Fruit fly (Drosophila melanogaster) whole organism, embryonic: ENCODE data around the gene BBS1.

Source experiments
- Bgb ChIP-seq: fragments of 200-800 bp; sonication (Bioruptor generic); IDR thresholded peaks from 2 replicates; pipeline ENCODE4 v1.3.6; 2022; ENCODE audit warnings: missing biosample characterization, missing genetic modification characterization; ENCODE audit not compliant: partially characterized antibody
- CG10543 ChIP-seq: fragments of 200-800 bp; sonication (Bioruptor generic); optimal IDR thresholded peaks from 3 replicates; lab custom pipeline; 2017; ENCODE audit warnings: missing biosample characterization, mild to moderate bottlenecking, missing genetic modification characterization, moderate library complexity
- CG10979 ChIP-seq: fragments of 200-800 bp; sonication (Bioruptor generic); optimal IDR thresholded peaks from 2 replicates; lab custom pipeline; 2018; ENCODE audit warnings: missing biosample characterization, mild to moderate bottlenecking, missing genetic modification characterization, moderate library complexity
- CG12299 ChIP-seq: fragments of 200-800 bp; sonication (Bioruptor generic); optimal IDR thresholded peaks from 2 replicates; lab custom pipeline; 2018; ENCODE audit warnings: missing biosample characterization, mild to moderate bottlenecking, missing genetic modification characterization
- CG13287 ChIP-seq: fragments of 200-800 bp; sonication (Bioruptor generic); IDR thresholded peaks from 2 replicates; pipeline ENCODE4 v1.3.6; 2022; ENCODE audit warnings: missing biosample characterization, missing genetic modification characterization; ENCODE audit not compliant: partially characterized antibody
- CG13894 ChIP-seq: fragments of 200-800 bp; sonication (Bioruptor generic); optimal IDR thresholded peaks from 3 replicates; lab custom pipeline; 2018; ENCODE audit warnings: missing biosample characterization, mild to moderate bottlenecking, missing genetic modification characterization, moderate library complexity
- CG1603 ChIP-seq: fragments of 200-800 bp; sonication (Bioruptor generic); optimal IDR thresholded peaks from 2 replicates; lab custom pipeline; 2019; ENCODE audit warnings: missing biosample characterization, mild to moderate bottlenecking, missing genetic modification characterization, moderate library complexity
- CG2199 ChIP-seq: fragments of 200-800 bp; sonication (Bioruptor generic); IDR thresholded peaks from 3 replicates; pipeline ENCODE4 v1.3.6; 2022; ENCODE audit warnings: missing biosample characterization, missing genetic modification characterization
- CG34224 ChIP-seq: fragments of 200-800 bp; sonication (Bioruptor generic); IDR thresholded peaks from 3 replicates; pipeline ENCODE4 v1.3.6; 2022; ENCODE audit warnings: missing biosample characterization, missing genetic modification characterization; ENCODE audit not compliant: partially characterized antibody
- CG34422 ChIP-seq: fragments of 200-800 bp; sonication (Bioruptor generic); IDR thresholded peaks from 3 replicates; pipeline ENCODE4 v1.3.6; 2022; ENCODE audit warnings: missing biosample characterization, missing genetic modification characterization
- CG42726 ChIP-seq: fragments of 200-800 bp; sonication (Bioruptor generic); IDR thresholded peaks from 2 replicates; pipeline ENCODE4 v1.3.6; 2022; ENCODE audit warnings: missing biosample characterization, missing genetic modification characterization; ENCODE audit not compliant: partially characterized antibody
- CG4282 ChIP-seq: fragments of 200-800 bp; sonication (Bioruptor generic); optimal IDR thresholded peaks from 2 replicates; lab custom pipeline; 2016; ENCODE audit warnings: missing biosample characterization, missing genetic modification characterization
- CG4854 ChIP-seq: fragments of 200-800 bp; sonication (Bioruptor generic); optimal IDR thresholded peaks from 2 replicates; lab custom pipeline; 2016; ENCODE audit warnings: missing biosample characterization, missing genetic modification characterization, inconsistent platforms
- CG7987 ChIP-seq: fragments of 200-800 bp; sonication (Bioruptor generic); optimal IDR thresholded peaks from 2 replicates; lab custom pipeline; 2018; ENCODE audit warnings: missing biosample characterization, mild to moderate bottlenecking, missing genetic modification characterization, moderate library complexity
- CG8281 ChIP-seq: fragments of 200-800 bp; sonication (Bioruptor generic); optimal IDR thresholded peaks from 2 replicates; lab custom pipeline; 2018; ENCODE audit warnings: missing biosample characterization, mild to moderate bottlenecking, missing genetic modification characterization, moderate library complexity
- CG8924 ChIP-seq: fragments of 200-800 bp; optimal IDR thresholded peaks from 3 replicates; lab custom pipeline; 2019; ENCODE audit warnings: missing biosample characterization, mild to moderate bottlenecking, missing genetic modification characterization, moderate library complexity
- CG9797 ChIP-seq: fragments of 200-800 bp; sonication (Bioruptor generic); optimal IDR thresholded peaks from 3 replicates; lab custom pipeline; 2018; ENCODE audit warnings: missing biosample characterization, mild to moderate bottlenecking, missing genetic modification characterization
- CG9817 ChIP-seq: fragments of 200-800 bp; sonication (Bioruptor generic); optimal IDR thresholded peaks from 2 replicates; lab custom pipeline; 2018; ENCODE audit warnings: missing biosample characterization, mild to moderate bottlenecking, missing genetic modification characterization, moderate library complexity
- CG9932 ChIP-seq: fragments of 200-800 bp; sonication (Bioruptor generic); IDR thresholded peaks from 2 replicates; pipeline ENCODE4 v1.3.6; 2022; ENCODE audit warnings: missing biosample characterization, missing genetic modification characterization
- Dbx ChIP-seq: fragments of 200-800 bp; sonication (Bioruptor generic); IDR thresholded peaks from 3 replicates; pipeline ENCODE4 v1.3.6; 2022; ENCODE audit warnings: missing biosample characterization, missing genetic modification characterization
- Dp ChIP-seq: fragments of 200-800 bp; sonication (Bioruptor generic); optimal IDR thresholded peaks from 2 replicates; lab custom pipeline; 2018; ENCODE audit warnings: missing biosample characterization, mild to moderate bottlenecking, missing genetic modification characterization, moderate library complexity
- E2f2 ChIP-seq: fragments of 200-800 bp; sonication (Bioruptor generic); IDR thresholded peaks from 2 replicates; pipeline ENCODE4 v1.3.6; 2022; ENCODE audit warnings: missing biosample characterization, missing genetic modification characterization
- MESR4 ChIP-seq: fragments of 200-800 bp; sonication (Bioruptor generic); optimal IDR thresholded peaks from 2 replicates; lab custom pipeline; 2018; ENCODE audit warnings: missing biosample characterization, mild to moderate bottlenecking, missing genetic modification characterization, moderate library complexity
- Med ChIP-seq: fragments of 200-800 bp; sonication (Bioruptor generic); peaks from one replicate; lab custom pipeline; 2016; ENCODE audit warnings: missing biosample characterization, missing genetic modification characterization, mild to moderate bottlenecking, inconsistent platforms, moderate library complexity
- Meics ChIP-seq: fragments of 200-800 bp; sonication (Bioruptor generic); optimal IDR thresholded peaks from 2 replicates; lab custom pipeline; 2017; ENCODE audit warnings: missing biosample characterization, mild to moderate bottlenecking, missing genetic modification characterization
- Opbp ChIP-seq: fragments of 200-800 bp; sonication (Bioruptor generic); IDR thresholded peaks from 3 replicates; pipeline ENCODE4 v1.3.6; 2022; ENCODE audit warnings: missing biosample characterization, missing genetic modification characterization; ENCODE audit not compliant: partially characterized antibody
- Poxn ChIP-seq: fragments of 200-800 bp; sonication (Bioruptor generic); IDR thresholded peaks from 2 replicates; pipeline ENCODE4 v1.3.6; 2022; ENCODE audit warnings: missing biosample characterization, missing genetic modification characterization
- Scr ChIP-seq: fragments of 200-800 bp; sonication (Bioruptor generic); IDR thresholded peaks from 2 replicates; pipeline ENCODE4 v1.3.6; 2022; ENCODE audit warnings: missing biosample characterization, missing genetic modification characterization; ENCODE audit not compliant: partially characterized antibody
- Tbp ChIP-seq: fragments of >200 bp; optimal IDR thresholded peaks from 2 replicates; lab custom pipeline; 2018; ENCODE audit warnings: missing biosample characterization, missing genetic modification characterization
- Trl ChIP-seq, 3 experiments: fragments of >200 bp in 2 of 3; fragments of 200-800 bp in 1 of 3; sonication (Bioruptor generic) in 1 of 3; optimal IDR thresholded peaks; 2 replicates in 1 of 3; 3 replicates in 2 of 3; lab custom pipeline; 2016 to 2017; ENCODE audit warnings: missing biosample characterization in 1 of 3, missing genetic modification characterization in 1 of 3
- YL-1 ChIP-seq: fragments of 200-800 bp; sonication (Bioruptor generic); optimal IDR thresholded peaks from 3 replicates; lab custom pipeline; 2017; ENCODE audit warnings: missing biosample characterization, mild to moderate bottlenecking, missing genetic modification characterization
- amos ChIP-seq: fragments of 200-800 bp; sonication (Bioruptor generic); IDR thresholded peaks from 2 replicates; pipeline ENCODE4 v1.3.6; 2022; ENCODE audit warnings: missing biosample characterization, missing genetic modification characterization; ENCODE audit not compliant: partially characterized antibody
- ci ChIP-seq: fragments of 200-800 bp; sonication (Bioruptor generic); IDR thresholded peaks from 3 replicates; pipeline ENCODE4 v1.3.6; 2022; ENCODE audit warnings: missing biosample characterization, missing genetic modification characterization
- crp ChIP-seq, 2 experiments: fragments of 200-800 bp; sonication (Bioruptor generic); optimal IDR thresholded peaks; 2 replicates in 1 of 2; 3 replicates in 1 of 2; lab custom pipeline; 2017; ENCODE audit warnings: missing biosample characterization in 2 of 2, missing genetic modification characterization in 2 of 2, mild to moderate bottlenecking in 1 of 2, moderate library complexity in 1 of 2
- ewg ChIP-seq: fragments of 200-800 bp; sonication (Bioruptor generic); optimal IDR thresholded peaks from 3 replicates; lab custom pipeline; 2017; ENCODE audit warnings: mild to moderate bottlenecking, missing biosample characterization, missing genetic modification reagents, missing genetic modification characterization
- fd102C ChIP-seq: fragments of 200-800 bp; sonication (Bioruptor generic); optimal IDR thresholded peaks from 2 replicates; lab custom pipeline; 2018; ENCODE audit warnings: missing biosample characterization, mild to moderate bottlenecking, missing genetic modification characterization, moderate library complexity
- fd64A ChIP-seq: fragments of 200-800 bp; sonication (Bioruptor generic); optimal IDR thresholded peaks from 3 replicates; lab custom pipeline; 2018; ENCODE audit warnings: missing biosample characterization, mild to moderate bottlenecking, missing genetic modification characterization
- gfzf ChIP-seq: fragments of 200-800 bp; sonication (Bioruptor generic); optimal IDR thresholded peaks from 2 replicates; lab custom pipeline; 2016; ENCODE audit warnings: missing biosample characterization, mild to moderate bottlenecking, missing genetic modification characterization, moderate library complexity
- grau ChIP-seq: fragments of 200-800 bp; optimal IDR thresholded peaks from 3 replicates; lab custom pipeline; 2019; ENCODE audit warnings: missing biosample characterization, mild to moderate bottlenecking, missing genetic modification characterization, moderate library complexity
- lab ChIP-seq: fragments of 200-800 bp; sonication (Bioruptor generic); optimal IDR thresholded peaks from 3 replicates; lab custom pipeline; 2017; ENCODE audit warnings: missing biosample characterization, missing genetic modification characterization, mild to moderate bottlenecking, moderate library complexity, missing genetic modification reagents
- nom ChIP-seq: fragments of 200-800 bp; sonication (Bioruptor generic); optimal IDR thresholded peaks from 2 replicates; lab custom pipeline; 2017; ENCODE audit warnings: missing biosample characterization, missing genetic modification characterization, mild to moderate bottlenecking, moderate library complexity, missing genetic modification reagents
- row ChIP-seq: fragments of 200-800 bp; sonication (Bioruptor generic); IDR thresholded peaks from 3 replicates; pipeline ENCODE4 v1.3.6; 2022; ENCODE audit warnings: missing biosample characterization, missing genetic modification characterization
- scrt ChIP-seq: fragments of 200-800 bp; sonication (Bioruptor generic); optimal IDR thresholded peaks from 2 replicates; lab custom pipeline; 2018; ENCODE audit warnings: missing biosample characterization, mild to moderate bottlenecking, missing genetic modification characterization, moderate library complexity
- sens ChIP-seq: fragments of 200-800 bp; sonication (Bioruptor generic); peaks from one replicate; lab custom pipeline; 2016; ENCODE audit warnings: missing biosample characterization, missing genetic modification characterization
- zfh1 ChIP-seq: fragments of 200-800 bp; sonication (Bioruptor generic); IDR thresholded peaks from 3 replicates; pipeline ENCODE4 v1.3.6; 2022; ENCODE audit warnings: missing biosample characterization, missing genetic modification characterization

The BBS1 gene

dm6 chr3L:7156239-7156638 is 30.5 kb downstream of the BBS1 start (continued):
- TF ChIP-seq Trl (optimal IDR thresholded peaks at IDR 0.05; lab: Kevin White, UChicago) (peak in 1 of 2 experiments; percentile 25), Trl (GFP tag; optimal IDR thresholded peaks at IDR 0.05; lab: Kevin White, UChicago) (no peak), CG9932 (GFP tag; lab: Robert Waterston, UW) (no peak), CG1603 (tag; lab: Kevin White, UChicago) (no peak), CG2199 (GFP tag; lab: Robert Waterston, UW) (no peak), CG4282 (GFP tag; lab: Kevin White, UChicago) (no peak), Poxn (GFP tag; lab: Robert Waterston, UW) (0 out of 2 replicates have a peak, but pooled peaks have one; percentile 5), CG8281 (tag; lab: Kevin White, UChicago) (no peak), CG4854 (GFP tag; lab: Kevin White, UChicago) (no peak), fd102C (GFP tag; lab: Kevin White, UChicago) (no peak)
- TF ChIP-seq, all 482 proteins: peak for 11

dm6 chr3L:7156890-7157289 is 31.2 kb downstream of the BBS1 start, which contains the start of gene corn:
Gene corn, minus strand, starts transcription at chr3L:7157073.
- TF ChIP-seq MESR4, result peak; percentile 7
- TF ChIP-seq ewg (GFP tag; lab: Kevin White, UChicago), result peak; percentile 4
- peak; percentile 34; the same call in 1 of the 3 replicates for TF ChIP-seq Opbp (GFP tag; lab: Robert Waterston, UW)
- no peak for TF ChIP-seq fd64A (GFP tag; lab: Kevin White, UChicago)
- TF ChIP-seq Scr, result 0 out of 2 replicates have a peak, but pooled peaks have one; percentile 8
- TF ChIP-seq sens (GFP tag; lab: Kevin White, UChicago), result peak; percentile 90
- no peak for TF ChIP-seq CG10543
- TF ChIP-seq CG7987, result peak; percentile 0
- TF ChIP-seq Dp (GFP tag; lab: Kevin White, UChicago), result peak; percentile 39
- 0 out of 3 replicates have a peak, but pooled peaks have one; percentile 23 for TF ChIP-seq Dbx (GFP tag; lab: Robert Waterston, UW)
- peak; percentile 22 for TF ChIP-seq CG12299 (tag; lab: Kevin White, UChicago)
- no peak for TF ChIP-seq crp (GFP tag; optimal IDR thresholded peaks at IDR 0.05; lab: Kevin White, UChicago)
- peak; percentile 20; the same call in 1 of the 3 replicates for TF ChIP-seq row
- TF ChIP-seq CG9817 (tag; lab: Kevin White, UChicago), result peak; percentile 3
- peak; percentile 46 to 52 for TF ChIP-seq Trl (optimal IDR thresholded peaks at IDR 0.05; lab: Kevin White, UChicago)
- no peak for TF ChIP-seq Trl (GFP tag; optimal IDR thresholded peaks at IDR 0.05; lab: Kevin White, UChicago)
- peak; percentile 24 for TF ChIP-seq scrt (GFP tag; lab: Kevin White, UChicago)
- peak; percentile 25; the same call in 1 of the 3 replicates for TF ChIP-seq CG34422 (GFP tag; lab: Robert Waterston, UW)
- peak; percentile 23 for TF ChIP-seq Meics (GFP tag; lab: Kevin White, UChicago)
- no peak for TF ChIP-seq CG13894 (tag; lab: Kevin White, UChicago)
- peak; percentile 14 for TF ChIP-seq lab (GFP tag; lab: Kevin White, UChicago)
- peak; percentile 67 for TF ChIP-seq CG8924 (tag; lab: Kevin White, UChicago)
- peak; percentile 42; the same call in 1 of the 2 replicates for TF ChIP-seq CG42726 (GFP tag; lab: Robert Waterston, UW)
- peak; percentile 71 for TF ChIP-seq gfzf (GFP tag; lab: Kevin White, UChicago)
- TF ChIP-seq CG34224 (GFP tag; lab: Robert Waterston, UW), result 0 out of 3 replicates have a peak, but pooled peaks have one; percentile 15
- TF ChIP-seq YL-1 (GFP tag; lab: Kevin White, UChicago), result peak; percentile 14
- peak; percentile 42; the same call in 1 of the 2 replicates for TF ChIP-seq amos (GFP tag; lab: Robert Waterston, UW)
- peak; percentile 13 for TF ChIP-seq nom (GFP tag; lab: Kevin White, UChicago)
- TF ChIP-seq Med (GFP tag; lab: Kevin White, UChicago), result peak; percentile 72
- TF ChIP-seq CG10979 (tag; lab: Kevin White, UChicago), result no peak
- TF ChIP-seq E2f2 (GFP tag; lab: Robert Waterston, UW), result peak; percentile 47; the same call in 1 of the 2 replicates
- TF ChIP-seq Tbp (GFP tag; lab: Kevin White, UChicago), result peak; percentile 29
- TF ChIP-seq zfh1 (GFP tag; lab: Robert Waterston, UW), result 0 out of 3 replicates have a peak, but pooled peaks have one; percentile 35
- peak; percentile 37; the same call in 1 of the 2 replicates for TF ChIP-seq Bgb (GFP tag; lab: Robert Waterston, UW)
- peak; percentile 26 for TF ChIP-seq CG9797 (GFP tag; lab: Kevin White, UChicago)
- peak; percentile 13; the same call in 1 of the 3 replicates for TF ChIP-seq ci (GFP tag; lab: Robert Waterston, UW)
- 0 out of 2 replicates have a peak, but pooled peaks have one; percentile 38 for TF ChIP-seq CG13287 (GFP tag; lab: Robert Waterston, UW)
- peak; percentile 2 for TF ChIP-seq grau (tag; lab: Kevin White, UChicago)
